Worm (Caenorhabditis elegans): Measurements from ENCODE around the gene ZK666.8.

ce11 chrII:10464230-10464920 is 28.6 kb downstream of the ZK666.8 start, which contains the start of the genes ZK673.6 and sdz-37:
- TF ChIP-seq snpc-4 (GFP tag; optimal IDR thresholded peaks at IDR 0.05) (no peak), snpc-4 (tag; optimal IDR thresholded peaks at IDR 0.05) (no peak), dpl-1 (GFP tag; optimal IDR thresholded peaks at IDR 0.05) (no peak), ccch-3 (GFP tag; optimal IDR thresholded peaks at IDR 0.05) (no peak), unc-62 (GFP tag; optimal IDR thresholded peaks at IDR 0.05) (no peak), chd-7 (tag; optimal IDR thresholded peaks at IDR 0.05) (no peak), lin-35 (GFP tag; optimal IDR thresholded peaks at IDR 0.05) (no peak), die-1 (tag; optimal IDR thresholded peaks at IDR 0.05) (no peak)
